Worm (Caenorhabditis elegans) whole organism, young adult: ENCODE measurements around the gene F38B7.2.

Experiments
- B0035.1 ChIP-seq: sonication (generic microtip); optimal IDR thresholded peaks from 2 replicates; lab custom pipeline; 2016; ENCODE audit warnings: missing genetic modification characterization, mild to moderate bottlenecking, missing compliant biosample characterization, missing genotype, missing genetic modification reagents
- D2030.7 ChIP-seq: fragments of 200-800 bp; sonication (Bioruptor generic); IDR thresholded peaks from 2 replicates; pipeline ENCODE4 v1.3.6; 2022; ENCODE audit warnings: missing genetic modification reagents, missing genetic modification characterization, missing compliant biosample characterization
- F10E7.11 ChIP-seq: sonication (generic microtip); optimal IDR thresholded peaks from 2 replicates; lab custom pipeline; 2017; ENCODE audit warnings: mild to moderate bottlenecking, missing genetic modification characterization, moderate library complexity, missing compliant biosample characterization
- F22D6.2 ChIP-seq: sonication (generic microtip); optimal IDR thresholded peaks from 2 replicates; lab custom pipeline; 2016; ENCODE audit warnings: mild to moderate bottlenecking, missing genetic modification characterization, missing compliant biosample characterization
- F37B4.10 ChIP-seq: fragments of 200-800 bp; sonication (Bioruptor generic); IDR thresholded peaks from 2 replicates; pipeline ENCODE4 v1.3.6; 2022; ENCODE audit warnings: missing genetic modification characterization, missing compliant biosample characterization
- K12H6.12 ChIP-seq: fragments of 200-800 bp; sonication (Bioruptor generic); optimal IDR thresholded peaks from 2 replicates; lab custom pipeline; 2018; ENCODE audit warnings: mild to moderate bottlenecking, missing genetic modification characterization, missing compliant biosample characterization
- Y53F4B.3 ChIP-seq: fragments of 200-800 bp; sonication (Bioruptor generic); IDR thresholded peaks from 2 replicates; pipeline ENCODE4 v1.3.6; 2022; ENCODE audit warnings: missing genetic modification reagents, missing genetic modification characterization, missing compliant biosample characterization
- Y56A3A.18 ChIP-seq: fragments of 200-800 bp; sonication (Bioruptor generic); IDR thresholded peaks from 2 replicates; pipeline ENCODE4 v1.3.6; 2022; ENCODE audit warnings: missing genetic modification reagents, missing genetic modification characterization, missing compliant biosample characterization
- Y79H2A.3 ChIP-seq: fragments of 200-800 bp; sonication (Bioruptor generic); conservative IDR thresholded peaks from 2 replicates; pipeline ENCODE4 v1.3.6; 2022; ENCODE audit warnings: missing genetic modification reagents, missing genetic modification characterization, missing compliant biosample characterization
- ZK185.1 ChIP-seq: sonication (generic microtip); optimal IDR thresholded peaks from 2 replicates; lab custom pipeline; 2016; ENCODE audit warnings: mild to moderate bottlenecking, missing genetic modification characterization, missing compliant biosample characterization; ENCODE audit not compliant: poor library complexity, severe bottlenecking
- akir-1 ChIP-seq: fragments of 200-800 bp; sonication (Bioruptor generic); optimal IDR thresholded peaks from 2 replicates; lab custom pipeline; 2018; ENCODE audit warnings: mild to moderate bottlenecking, missing genetic modification characterization, moderate library complexity, missing compliant biosample characterization
- attf-3 ChIP-seq: fragments of 200-800 bp; sonication (Bioruptor generic); conservative IDR thresholded peaks from 2 replicates; pipeline ENCODE4 v1.3.6; 2022; ENCODE audit warnings: missing genetic modification reagents, missing genetic modification characterization, missing compliant biosample characterization
- attf-5 ChIP-seq: fragments of 200-800 bp; sonication (Bioruptor generic); optimal IDR thresholded peaks from 2 replicates; lab custom pipeline; 2018; ENCODE audit warnings: mild to moderate bottlenecking, missing genetic modification characterization, missing compliant biosample characterization
- bed-2 ChIP-seq: fragments of 200-800 bp; sonication (Bioruptor generic); IDR thresholded peaks from 2 replicates; pipeline ENCODE4 v1.3.6; 2022; ENCODE audit warnings: missing genetic modification reagents, missing genetic modification characterization, missing compliant biosample characterization
- ceh-27 ChIP-seq: fragments of 200-800 bp; sonication (Bioruptor generic); optimal IDR thresholded peaks from 2 replicates; lab custom pipeline; 2018; ENCODE audit warnings: mild to moderate bottlenecking, missing genetic modification characterization, moderate library complexity, missing compliant biosample characterization
- ceh-40 ChIP-seq: fragments of 200-800 bp; sonication (Bioruptor generic); IDR thresholded peaks from 2 replicates; pipeline ENCODE4 v1.3.6; 2022; ENCODE audit warnings: missing genetic modification characterization, missing compliant biosample characterization
- ceh-79 ChIP-seq: sonication (generic microtip); optimal IDR thresholded peaks from 2 replicates; lab custom pipeline; 2017; ENCODE audit warnings: mild to moderate bottlenecking, missing genetic modification characterization, missing compliant biosample characterization
- dox-1 ChIP-seq: fragments of 200-800 bp; sonication (Bioruptor generic); IDR thresholded peaks from 2 replicates; pipeline ENCODE4 v1.3.6; 2022; ENCODE audit warnings: missing genetic modification reagents, missing genetic modification characterization, missing compliant biosample characterization
- ets-4 ChIP-seq: fragments of 200-800 bp; sonication (Bioruptor generic); optimal IDR thresholded peaks from 2 replicates; lab custom pipeline; 2018; ENCODE audit warnings: mild to moderate bottlenecking, missing genetic modification characterization, missing compliant biosample characterization
- gei-17 ChIP-seq: fragments of 200-800 bp; sonication (Bioruptor generic); optimal IDR thresholded peaks from 2 replicates; lab custom pipeline; 2018; ENCODE audit warnings: mild to moderate bottlenecking, missing genetic modification characterization, missing compliant biosample characterization
- hmg-1.2 ChIP-seq: fragments of 200-800 bp; sonication (Bioruptor generic); IDR thresholded peaks from 2 replicates; pipeline ENCODE4 v1.3.6; 2022; ENCODE audit warnings: missing genetic modification reagents, missing genetic modification characterization, missing compliant biosample characterization
- hrde-1 ChIP-seq: sonication (generic microtip); optimal IDR thresholded peaks from 2 replicates; lab custom pipeline; 2016; ENCODE audit warnings: missing genetic modification characterization, mild to moderate bottlenecking, missing compliant biosample characterization, moderate library complexity, missing genotype, missing genetic modification reagents, borderline replicate concordance
- lag-1 ChIP-seq: fragments of 200-800 bp; sonication (Bioruptor generic); IDR thresholded peaks from 2 replicates; pipeline ENCODE4 v1.3.6; 2022; ENCODE audit warnings: missing genetic modification reagents, missing genetic modification characterization, missing compliant biosample characterization
- let-607 ChIP-seq, 2 experiments: fragments of 200-800 bp in 1 of 2; sonication (Bioruptor generic) in 1 of 2; sonication (generic microtip) in 1 of 2; optimal IDR thresholded peaks; 2 replicates each; lab custom pipeline; 2016 to 2018; ENCODE audit warnings: mild to moderate bottlenecking in 2 of 2, missing compliant biosample characterization in 2 of 2, missing genetic modification characterization in 2 of 2, moderate library complexity in 2 of 2, missing genotype in 1 of 2
- lin-54 ChIP-seq: fragments of 200-800 bp; sonication (Bioruptor generic); optimal IDR thresholded peaks from 2 replicates; lab custom pipeline; 2018; ENCODE audit warnings: mild to moderate bottlenecking, missing genetic modification characterization, missing compliant biosample characterization
- lir-1 ChIP-seq: fragments of 200-800 bp; sonication (Bioruptor generic); conservative IDR thresholded peaks from 2 replicates; pipeline ENCODE4 v1.3.6; 2022; ENCODE audit warnings: missing genetic modification reagents, missing genetic modification characterization, missing compliant biosample characterization
- madf-6 ChIP-seq: fragments of 200-800 bp; sonication (Bioruptor generic); IDR thresholded peaks from 2 replicates; pipeline ENCODE4 v1.3.6; 2022; ENCODE audit warnings: missing genetic modification reagents, missing genetic modification characterization, missing compliant biosample characterization
- mcd-1 ChIP-seq: fragments of 200-800 bp; sonication (Bioruptor generic); IDR thresholded peaks from 2 replicates; pipeline ENCODE4 v1.3.6; 2022; ENCODE audit warnings: missing genetic modification reagents, missing genetic modification characterization, missing compliant biosample characterization
- nfyb-1 ChIP-seq: fragments of 200-800 bp; sonication (Bioruptor generic); IDR thresholded peaks from 2 replicates; pipeline ENCODE4 v1.3.6; 2022; ENCODE audit warnings: missing genetic modification reagents, missing genetic modification characterization, missing compliant biosample characterization
- nhr-120 ChIP-seq: fragments of 200-800 bp; sonication (Bioruptor generic); IDR thresholded peaks from 2 replicates; pipeline ENCODE4 v1.3.6; 2022; ENCODE audit warnings: missing genetic modification characterization, missing compliant biosample characterization
- nhr-179 ChIP-seq: sonication (generic microtip); optimal IDR thresholded peaks from 2 replicates; lab custom pipeline; 2016; ENCODE audit warnings: mild to moderate bottlenecking, missing genetic modification characterization, missing compliant biosample characterization
- nhr-80 ChIP-seq: sonication (generic microtip); optimal IDR thresholded peaks from 2 replicates; lab custom pipeline; 2016; ENCODE audit warnings: missing genetic modification characterization, missing compliant biosample characterization
- pha-4 ChIP-seq: fragments of 150-350 bp; sonication (generic microtip); optimal IDR thresholded peaks from 2 replicates; lab custom pipeline; 2014; ENCODE audit warnings: missing biosample characterization, missing genetic modification reagents, missing genetic modification characterization
- rec-8 ChIP-seq, 2 experiments: sonication (generic microtip); optimal IDR thresholded peaks; 2 replicates each; lab custom pipeline; 2016; ENCODE audit warnings: mild to moderate bottlenecking in 2 of 2, missing genetic modification characterization in 2 of 2, missing genetic modification reagents in 2 of 2, missing genotype in 2 of 2, missing biosample characterization in 1 of 2, missing compliant biosample characterization in 1 of 2, moderate library complexity in 1 of 2
- sea-2 ChIP-seq: fragments of 200-800 bp; sonication (Bioruptor generic); IDR thresholded peaks from 2 replicates; pipeline ENCODE4 v1.3.6; 2022; ENCODE audit warnings: missing genetic modification characterization, missing compliant biosample characterization
- snpc-1.1 ChIP-seq: sonication (generic microtip); optimal IDR thresholded peaks from 2 replicates; lab custom pipeline; 2017; ENCODE audit warnings: missing genetic modification characterization, mild to moderate bottlenecking, missing compliant biosample characterization, antibody characterized with exemption, moderate library complexity, missing genotype, missing genetic modification reagents; ENCODE audit not compliant: insufficient read depth
- snpc-4 ChIP-seq, 5 experiments: fragments of 150-350 bp in 1 of 5; sonication (generic microtip) in 4 of 5; optimal IDR thresholded peaks; 2 replicates each; lab custom pipeline; 2014 to 2018; ENCODE audit warnings: missing genetic modification characterization in 5 of 5, missing biosample characterization in 3 of 5, antibody characterized with exemption in 2 of 5, mild to moderate bottlenecking in 2 of 5, missing compliant biosample characterization in 2 of 5, missing genotype in 2 of 5, moderate library complexity in 2 of 5, missing genetic modification reagents in 1 of 5
- somi-1 ChIP-seq: fragments of 200-800 bp; sonication (Bioruptor generic); optimal IDR thresholded peaks from 2 replicates; lab custom pipeline; 2018; ENCODE audit warnings: mild to moderate bottlenecking, missing genetic modification characterization, missing compliant biosample characterization
- tbp1 ChIP-seq: fragments of 200-800 bp; sonication (Bioruptor generic); optimal IDR thresholded peaks from 2 replicates; lab custom pipeline; 2018; ENCODE audit warnings: mild to moderate bottlenecking, missing genetic modification characterization, missing compliant biosample characterization
- ztf-18 ChIP-seq: sonication (generic microtip); optimal IDR thresholded peaks from 2 replicates; lab custom pipeline; 2016; ENCODE audit warnings: missing genotype, mild to moderate bottlenecking, missing genetic modification characterization, missing compliant biosample characterization
- ztf-22 ChIP-seq: fragments of 200-800 bp; sonication (Bioruptor generic); optimal IDR thresholded peaks from 2 replicates; lab custom pipeline; 2018; ENCODE audit warnings: mild to moderate bottlenecking, missing genetic modification characterization, moderate library complexity, missing compliant biosample characterization
- ztf-26 ChIP-seq: sonication (generic microtip); optimal IDR thresholded peaks from 2 replicates; lab custom pipeline; 2017; ENCODE audit warnings: missing genetic modification characterization, missing compliant biosample characterization

The F38B7.2 gene

DNA sequence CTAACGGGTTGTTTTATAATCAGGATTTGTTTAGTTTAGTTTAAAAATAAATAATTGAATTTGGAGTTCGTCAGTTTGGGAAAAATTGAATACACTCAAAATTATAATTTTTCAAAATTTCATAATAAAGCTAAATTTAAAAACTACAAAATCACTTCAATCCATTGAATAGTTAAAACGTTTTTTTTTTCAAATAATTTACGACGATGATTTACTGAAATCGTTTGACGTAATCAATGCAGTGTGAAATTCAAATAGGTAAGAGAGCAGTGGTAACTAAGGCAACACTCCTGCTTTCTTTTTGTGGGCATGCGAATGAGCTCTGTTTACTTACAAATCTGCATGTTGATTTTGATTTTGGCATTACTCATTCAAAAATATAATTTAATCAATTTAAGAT lies 1.5 kb downstream of the F38B7.2 start, which contains the start of gene F38B7.10:
TSS of gene F38B7.10 (plus strand) at position 301 of the 400 bp plus-strand sequence.
- no peak for TF ChIP-seq akir-1 (GFP tag; lab: Kevin White, UChicago)
- TF ChIP-seq lir-1, result no peak
- TF ChIP-seq mcd-1 (GFP tag; lab: Robert Waterston, UW), result no peak
- no peak for TF ChIP-seq B0035.1 (tag; lab: Kevin White, UChicago)
- no peak for TF ChIP-seq Y53F4B.3 (GFP tag; lab: Robert Waterston, UW)
- TF ChIP-seq ets-4 (GFP tag; lab: Kevin White, UChicago), result no peak
- TF ChIP-seq ceh-40 (GFP tag; lab: Robert Waterston, UW), result no peak
- no peak for TF ChIP-seq madf-6 (GFP tag; lab: Robert Waterston, UW)
- TF ChIP-seq sea-2 (GFP tag; lab: Robert Waterston, UW), result no peak
- no peak for TF ChIP-seq hrde-1
- no peak for TF ChIP-seq snpc-4 (GFP tag; optimal IDR thresholded peaks at IDR 0.05; lab: Kevin White, UChicago)
- TF ChIP-seq snpc-4 (tag; optimal IDR thresholded peaks at IDR 0.05; lab: Kevin White, UChicago), result no peak
- TF ChIP-seq somi-1, result no peak
- TF ChIP-seq ztf-22 (GFP tag; lab: Kevin White, UChicago), result no peak
- TF ChIP-seq lin-54 (GFP tag; lab: Kevin White, UChicago), result no peak
- TF ChIP-seq F10E7.11, result no peak
- no peak for TF ChIP-seq pha-4 (tag; lab: Kevin White, UChicago)
- no peak for TF ChIP-seq ZK185.1 (tag; lab: Kevin White, UChicago)

DNA sequence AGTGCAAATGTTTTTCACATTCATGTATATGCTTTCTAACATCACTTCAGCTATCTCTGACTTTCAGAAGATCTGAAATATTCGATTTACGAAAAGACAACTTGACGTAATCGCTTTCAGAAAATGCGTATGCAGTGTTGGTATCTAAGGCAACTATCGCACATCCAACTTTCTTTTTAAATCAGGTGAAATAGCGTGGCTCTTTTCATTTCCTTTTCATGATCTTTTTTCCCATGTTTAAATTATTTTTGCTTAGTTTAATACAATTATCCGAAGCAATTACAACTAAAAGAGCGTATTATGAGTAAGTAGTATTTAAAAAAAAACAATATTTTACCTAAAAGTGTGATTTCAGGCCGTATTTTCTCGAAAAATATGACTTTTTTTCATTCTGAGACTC lies 3.0 kb downstream of the F38B7.2 start, which contains the start of gene F38B7.11:
TSS of gene F38B7.11 (plus strand) at position 301 of the 400 bp plus-strand sequence.
- no peak for TF ChIP-seq F10E7.11
- TF ChIP-seq Y56A3A.18 (GFP tag; lab: Robert Waterston, UW), result no peak

DNA sequence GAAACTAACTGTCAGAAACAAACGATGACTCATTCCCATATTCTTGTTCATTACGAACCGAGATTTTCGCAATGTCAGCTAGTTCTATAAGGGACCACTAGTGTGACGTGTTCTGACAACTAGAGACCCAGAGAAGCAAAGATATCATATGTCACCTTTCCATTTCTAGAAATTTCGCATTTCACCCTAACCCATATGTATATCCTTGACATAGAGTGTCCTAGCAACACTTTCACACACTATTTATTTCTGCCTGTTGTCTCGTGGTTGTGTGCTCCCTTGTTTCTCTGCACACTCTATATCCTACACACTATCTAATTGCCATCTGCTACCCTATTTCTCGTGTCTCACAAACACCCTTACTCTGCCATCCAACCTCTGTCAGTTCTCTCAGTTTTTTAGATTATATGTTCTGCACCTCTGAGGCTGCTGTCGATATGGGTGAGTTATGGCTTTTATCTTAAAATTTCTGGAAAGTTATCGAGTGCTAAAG lies 5.2 kb downstream of the F38B7.2 start, which contains the start of the genes F38B7.17 and F38B7.3:
TSS of gene F38B7.17 (minus strand) at position 51 of the 493 bp plus-strand sequence.
TSS of gene F38B7.3 (plus strand) at position 194 of the 493 bp plus-strand sequence.
- no peak for TF ChIP-seq Y79H2A.3 (GFP tag; lab: Robert Waterston, UW)
- TF ChIP-seq hmg-1.2, result peak; percentile 90
- peak; percentile 28 for TF ChIP-seq K12H6.12 (tag; lab: Kevin White, UChicago)
- TF ChIP-seq ztf-18 (tag; lab: Kevin White, UChicago), result peak; percentile 29
- TF ChIP-seq gei-17 (GFP tag; lab: Kevin White, UChicago), result no peak
- peak; percentile 15 for TF ChIP-seq ceh-27 (GFP tag; lab: Kevin White, UChicago)
- no peak for TF ChIP-seq F37B4.10 (GFP tag; lab: Robert Waterston, UW)
- TF ChIP-seq ets-4 (GFP tag; lab: Kevin White, UChicago), result no peak
- no peak for TF ChIP-seq ZK185.1 (tag; lab: Kevin White, UChicago)
- TF ChIP-seq attf-5 (GFP tag; lab: Kevin White, UChicago), result peak; percentile 60
- TF ChIP-seq let-607 (tag; optimal IDR thresholded peaks at IDR 0.05; lab: Kevin White, UChicago), result no peak
- no peak for TF ChIP-seq nfyb-1 (GFP tag; lab: Robert Waterston, UW)
- TF ChIP-seq nhr-80 (tag; lab: Kevin White, UChicago), result peak; percentile 56
- TF ChIP-seq snpc-4 (GFP tag; optimal IDR thresholded peaks at IDR 0.05; lab: Kevin White, UChicago), result no peak
- TF ChIP-seq snpc-4 (tag; optimal IDR thresholded peaks at IDR 0.05; lab: Kevin White, UChicago), result peak in 3 of 4 experiments; percentile 6 to 48 (median 6)
- TF ChIP-seq Y56A3A.18 (GFP tag; lab: Robert Waterston, UW), result no peak
- TF ChIP-seq lir-1, result no peak
- TF ChIP-seq nhr-120 (GFP tag; lab: Robert Waterston, UW), result no peak
- peak; percentile 15 for TF ChIP-seq lin-54 (GFP tag; lab: Kevin White, UChicago)
- TF ChIP-seq tbp1 (GFP tag; lab: Kevin White, UChicago), result peak; percentile 18
- no peak for TF ChIP-seq F22D6.2 (tag; lab: Kevin White, UChicago)
- TF ChIP-seq akir-1 (GFP tag; lab: Kevin White, UChicago), result no peak
- no peak for TF ChIP-seq nhr-179 (tag; lab: Kevin White, UChicago)
- peak; percentile 30 for TF ChIP-seq ztf-26 (tag; lab: Kevin White, UChicago)
- no peak for TF ChIP-seq ceh-40 (GFP tag; lab: Robert Waterston, UW)
- TF ChIP-seq D2030.7 (GFP tag; lab: Robert Waterston, UW), result no peak
- no peak for TF ChIP-seq ceh-79 (tag; lab: Kevin White, UChicago)
- TF ChIP-seq lag-1 (GFP tag; lab: Robert Waterston, UW), result no peak
- TF ChIP-seq dox-1 (GFP tag; lab: Robert Waterston, UW), result 0 out of 2 replicates have a peak, but pooled peaks have one; percentile 19
- TF ChIP-seq bed-2 (GFP tag; lab: Robert Waterston, UW), result no peak
- no peak for TF ChIP-seq attf-3
- no peak for TF ChIP-seq snpc-1.1
- TF ChIP-seq rec-8 (tag; optimal IDR thresholded peaks at IDR 0.05; lab: Kevin White, UChicago), result no peak
